Worm (Caenorhabditis elegans) whole organism, L4 larva: ENCODE measurements around the gene taf-3.

Experiments
- F26F4.8 ChIP-seq: fragments of 200-800 bp; sonication (Bioruptor generic); conservative IDR thresholded peaks from 2 replicates; pipeline ENCODE4 v1.3.6; 2022; ENCODE audit warnings: missing genetic modification characterization, missing compliant biosample characterization
- F37D6.2 ChIP-seq: sonication (generic microtip); optimal IDR thresholded peaks from 2 replicates; lab custom pipeline; 2016; ENCODE audit warnings: mild to moderate bottlenecking, missing genetic modification characterization, missing compliant biosample characterization
- F44E2.7 ChIP-seq: fragments of 200-800 bp; sonication (Bioruptor generic); IDR thresholded peaks from 2 replicates; pipeline ENCODE4 v2.1.2; 2022; ENCODE audit warnings: missing genetic modification characterization, missing compliant biosample characterization
- F49E8.2 ChIP-seq: sonication (generic microtip); optimal IDR thresholded peaks from 2 replicates; lab custom pipeline; 2016; ENCODE audit warnings: missing compliant biosample characterization, mild to moderate bottlenecking, missing genetic modification characterization, borderline replicate concordance
- Y105C5A.15 ChIP-seq: fragments of 200-800 bp; sonication (Bioruptor generic); IDR thresholded peaks from 2 replicates; pipeline ENCODE4 v1.3.6; 2022; ENCODE audit warnings: missing genetic modification characterization, missing compliant biosample characterization
- Y48G9A.11 ChIP-seq: fragments of 200-800 bp; sonication (Bioruptor generic); IDR thresholded peaks from 2 replicates; pipeline ENCODE4 v1.3.6; 2022; ENCODE audit warnings: missing genetic modification reagents, missing genetic modification characterization, missing compliant biosample characterization
- Y75B8A.6 ChIP-seq: fragments of 200-800 bp; sonication (Bioruptor generic); IDR thresholded peaks from 2 replicates; pipeline ENCODE4 v1.3.6; 2022; ENCODE audit warnings: missing genetic modification reagents, missing genetic modification characterization, missing compliant biosample characterization
- ZK337.2 ChIP-seq: fragments of 200-800 bp; sonication (Bioruptor generic); IDR thresholded peaks from 2 replicates; pipeline ENCODE4 v1.3.6; 2022; ENCODE audit warnings: missing genetic modification reagents, missing genetic modification characterization, missing compliant biosample characterization
- ama-1 ChIP-seq: fragments of 150-350 bp; optimal IDR thresholded peaks from 2 replicates; lab custom pipeline; 2014; ENCODE audit warnings: inconsistent platforms, mixed read lengths
- attf-4 ChIP-seq: sonication (generic microtip); optimal IDR thresholded peaks from 3 replicates; lab custom pipeline; 2017; ENCODE audit warnings: missing biosample characterization, missing genetic modification characterization
- ceh-20 ChIP-seq: fragments of 200-800 bp; sonication (Bioruptor generic); IDR thresholded peaks from 2 replicates; pipeline ENCODE4 v1.3.6; 2022; ENCODE audit warnings: missing genetic modification reagents, missing genetic modification characterization, missing compliant biosample characterization
- ceh-28 ChIP-seq: fragments of 150-350 bp; optimal IDR thresholded peaks from 2 replicates; lab custom pipeline; 2014; ENCODE audit warnings: missing biosample characterization, missing genetic modification reagents, missing genetic modification characterization
- ceh-32 ChIP-seq: sonication (generic microtip); optimal IDR thresholded peaks from 2 replicates; lab custom pipeline; 2016; ENCODE audit warnings: mild to moderate bottlenecking, missing genetic modification characterization, missing compliant biosample characterization; ENCODE audit not compliant: poor library complexity
- ceh-44 ChIP-seq: fragments of 200-800 bp; sonication (Bioruptor generic); IDR thresholded peaks from 2 replicates; pipeline ENCODE4 v1.3.6; 2022; ENCODE audit warnings: missing genetic modification reagents, missing genetic modification characterization, missing compliant biosample characterization
- ceh-62 ChIP-seq: sonication (generic microtip); optimal IDR thresholded peaks from 2 replicates; lab custom pipeline; 2017; ENCODE audit warnings: missing biosample characterization, missing genetic modification characterization
- ceh-82 ChIP-seq: sonication (generic microtip); optimal IDR thresholded peaks from 2 replicates; lab custom pipeline; 2017; ENCODE audit warnings: missing biosample characterization, missing genetic modification characterization
- ces-1 ChIP-seq: fragments of 150-350 bp; sonication (generic microtip); optimal IDR thresholded peaks from 4 replicates; lab custom pipeline; 2014; ENCODE audit warnings: missing biosample characterization, missing genetic modification reagents, missing genetic modification characterization
- cey-2 ChIP-seq: sonication (generic microtip); optimal IDR thresholded peaks from 3 replicates; lab custom pipeline; 2017; ENCODE audit warnings: missing genetic modification characterization, mild to moderate bottlenecking, missing compliant biosample characterization, antibody characterized with exemption, borderline replicate concordance; ENCODE audit not compliant: insufficient read depth
- ctbp-1 ChIP-seq: fragments of 200-800 bp; sonication (Bioruptor generic); IDR thresholded peaks from 2 replicates; pipeline ENCODE4 v1.3.6; 2022; ENCODE audit warnings: missing genetic modification reagents, missing genetic modification characterization, missing compliant biosample characterization
- daf-12 ChIP-seq: fragments of 150-350 bp; optimal IDR thresholded peaks from 2 replicates; lab custom pipeline; 2014; ENCODE audit warnings: missing biosample characterization, missing genetic modification reagents, missing genetic modification characterization
- daf-19 ChIP-seq: fragments of 200-800 bp; sonication (Bioruptor generic); conservative IDR thresholded peaks from 2 replicates; pipeline ENCODE4 v1.3.6; 2022; ENCODE audit warnings: missing genetic modification characterization, missing compliant biosample characterization
- daf-8 ChIP-seq: fragments of 200-800 bp; sonication (Bioruptor generic); IDR thresholded peaks from 2 replicates; pipeline ENCODE4 v1.3.6; 2022; ENCODE audit warnings: missing genetic modification characterization, missing compliant biosample characterization
- dmd-6 ChIP-seq: fragments of 200-800 bp; sonication (Bioruptor generic); IDR thresholded peaks from 2 replicates; pipeline ENCODE4 v1.3.6; 2022; ENCODE audit warnings: missing genetic modification reagents, missing genetic modification characterization, missing compliant biosample characterization
- dpl-1 ChIP-seq: fragments of 150-350 bp; optimal IDR thresholded peaks from 2 replicates; lab custom pipeline; 2014; ENCODE audit warnings: missing biosample characterization, missing genetic modification reagents, missing genetic modification characterization
- duxl-1 ChIP-seq: sonication (generic microtip); optimal IDR thresholded peaks from 2 replicates; lab custom pipeline; 2016; ENCODE audit warnings: mild to moderate bottlenecking, missing genetic modification characterization, moderate library complexity, missing compliant biosample characterization; ENCODE audit not compliant: poor library complexity
- fkh-10 ChIP-seq: fragments of 150-350 bp; optimal IDR thresholded peaks from 2 replicates; lab custom pipeline; 2014; ENCODE audit warnings: missing biosample characterization, missing genetic modification reagents, missing genetic modification characterization
- gei-8 ChIP-seq: fragments of 200-800 bp; sonication (Bioruptor generic); optimal IDR thresholded peaks from 2 replicates; lab custom pipeline; 2018; ENCODE audit warnings: mild to moderate bottlenecking, missing genetic modification characterization, missing compliant biosample characterization
- hlh-11 ChIP-seq: fragments of 200-800 bp; sonication (Bioruptor generic); optimal IDR thresholded peaks from 2 replicates; lab custom pipeline; 2018; ENCODE audit warnings: mild to moderate bottlenecking, missing genetic modification characterization, missing compliant biosample characterization
- hlh-30 ChIP-seq: sonication (generic microtip); optimal IDR thresholded peaks from 2 replicates; lab custom pipeline; 2017; ENCODE audit warnings: antibody characterized with exemption, mild to moderate bottlenecking, missing genetic modification characterization, missing compliant biosample characterization; ENCODE audit not compliant: insufficient read depth
- lim-7 ChIP-seq: fragments of 200-800 bp; sonication (Bioruptor generic); IDR thresholded peaks from 2 replicates; pipeline ENCODE4 v1.3.6; 2022; ENCODE audit warnings: missing genetic modification characterization, missing compliant biosample characterization
- lin-15B ChIP-seq: fragments of 150-350 bp; sonication (generic microtip); optimal IDR thresholded peaks from 3 replicates; lab custom pipeline; 2014; ENCODE audit warnings: missing biosample characterization, missing genetic modification characterization
- lin-38 ChIP-seq: fragments of 200-800 bp; sonication (Bioruptor generic); IDR thresholded peaks from 2 replicates; pipeline ENCODE4 v1.3.6; 2022; ENCODE audit warnings: missing genetic modification reagents, missing genetic modification characterization, missing compliant biosample characterization
- lsy-2 ChIP-seq, 2 experiments: fragments of 150-350 bp in 1 of 2; sonication (generic microtip) in 1 of 2; optimal IDR thresholded peaks; 2 replicates each; lab custom pipeline; 2014 to 2017; ENCODE audit warnings: missing biosample characterization in 2 of 2, missing genetic modification characterization in 2 of 2
- madf-5 ChIP-seq, 2 experiments: fragments of 200-800 bp; sonication (Bioruptor generic); IDR thresholded peaks; 2 replicates each; pipeline ENCODE4 v1.3.6; 2022; ENCODE audit warnings: missing compliant biosample characterization in 2 of 2, missing genetic modification characterization in 2 of 2
- mep-1 ChIP-seq: fragments of 150-350 bp; sonication (generic microtip); optimal IDR thresholded peaks from 3 replicates; lab custom pipeline; 2014; ENCODE audit warnings: missing biosample characterization, missing genetic modification characterization
- mxl-2 ChIP-seq: fragments of 200-800 bp; sonication (Bioruptor generic); conservative IDR thresholded peaks from 2 replicates; pipeline ENCODE4 v1.3.6; 2022; ENCODE audit warnings: missing genetic modification reagents, missing genetic modification characterization, missing compliant biosample characterization
- nhr-11 ChIP-seq: fragments of 150-350 bp; optimal IDR thresholded peaks from 2 replicates; lab custom pipeline; 2014; ENCODE audit warnings: missing biosample characterization, missing genetic modification characterization
- nhr-25 ChIP-seq: sonication (generic microtip); optimal IDR thresholded peaks from 2 replicates; lab custom pipeline; 2017; ENCODE audit warnings: missing genetic modification characterization, mild to moderate bottlenecking, missing compliant biosample characterization, antibody characterized with exemption, moderate library complexity, borderline replicate concordance; ENCODE audit not compliant: insufficient read depth
- nhr-41 ChIP-seq: fragments of 200-800 bp; sonication (Bioruptor generic); IDR thresholded peaks from 2 replicates; pipeline ENCODE4 v1.3.6; 2022; ENCODE audit warnings: missing genetic modification reagents, missing genetic modification characterization, missing compliant biosample characterization
- php-3 ChIP-seq: fragments of 200-800 bp; sonication (Bioruptor generic); IDR thresholded peaks from 2 replicates; pipeline ENCODE4 v1.3.6; 2022; ENCODE audit warnings: missing genetic modification reagents, missing genetic modification characterization, missing compliant biosample characterization
- pqm-1 ChIP-seq: sonication (generic microtip); optimal IDR thresholded peaks from 2 replicates; lab custom pipeline; 2017; ENCODE audit warnings: missing biosample characterization, missing genetic modification characterization
- rbr-2 ChIP-seq: sonication (generic microtip); optimal IDR thresholded peaks from 2 replicates; lab custom pipeline; 2016; ENCODE audit warnings: missing genotype, missing genetic modification characterization, missing compliant biosample characterization
- saeg-2 ChIP-seq: fragments of 200-800 bp; sonication (Bioruptor generic); IDR thresholded peaks from 2 replicates; pipeline ENCODE4 v1.3.6; 2022; ENCODE audit warnings: missing genetic modification reagents, missing genetic modification characterization, missing compliant biosample characterization
- snpc-1.2 ChIP-seq: fragments of 200-800 bp; sonication (Bioruptor generic); IDR thresholded peaks from 2 replicates; pipeline ENCODE4 v1.3.6; 2022; ENCODE audit warnings: missing genetic modification reagents, missing genetic modification characterization, missing compliant biosample characterization
- tra-1 ChIP-seq: fragments of 200-800 bp; sonication (Bioruptor generic); IDR thresholded peaks from 2 replicates; pipeline ENCODE4 v1.3.6; 2022; ENCODE audit warnings: missing genetic modification reagents, missing genetic modification characterization, missing compliant biosample characterization
- unc-130 ChIP-seq: sonication (generic microtip); optimal IDR thresholded peaks from 2 replicates; lab custom pipeline; 2016; ENCODE audit warnings: missing genetic modification reagents, missing genetic modification characterization, missing compliant biosample characterization
- unc-39 ChIP-seq: sonication (generic microtip); optimal IDR thresholded peaks from 2 replicates; lab custom pipeline; 2017; ENCODE audit warnings: missing biosample characterization, missing genetic modification characterization
- unc-62 ChIP-seq, 3 experiments: fragments of 150-350 bp in 1 of 3; sonication (generic microtip); optimal IDR thresholded peaks in 2 of 3; peaks in 1 of 3; 1 replicate in 1 of 3; 2 replicates in 2 of 3; lab custom pipeline; 2014 to 2017; ENCODE audit warnings: missing biosample characterization in 3 of 3, missing genetic modification characterization in 3 of 3, missing genetic modification reagents in 3 of 3, missing genotype in 1 of 3
- zip-11 ChIP-seq: fragments of 200-800 bp; sonication (Bioruptor generic); IDR thresholded peaks from 2 replicates; pipeline ENCODE4 v1.3.6; 2022; ENCODE audit warnings: missing genetic modification characterization, missing compliant biosample characterization
- ztf-7 ChIP-seq: fragments of 150-350 bp; optimal IDR thresholded peaks from 2 replicates; lab custom pipeline; 2014; ENCODE audit warnings: missing biosample characterization, missing genetic modification characterization

taf-3 gene

DNA sequence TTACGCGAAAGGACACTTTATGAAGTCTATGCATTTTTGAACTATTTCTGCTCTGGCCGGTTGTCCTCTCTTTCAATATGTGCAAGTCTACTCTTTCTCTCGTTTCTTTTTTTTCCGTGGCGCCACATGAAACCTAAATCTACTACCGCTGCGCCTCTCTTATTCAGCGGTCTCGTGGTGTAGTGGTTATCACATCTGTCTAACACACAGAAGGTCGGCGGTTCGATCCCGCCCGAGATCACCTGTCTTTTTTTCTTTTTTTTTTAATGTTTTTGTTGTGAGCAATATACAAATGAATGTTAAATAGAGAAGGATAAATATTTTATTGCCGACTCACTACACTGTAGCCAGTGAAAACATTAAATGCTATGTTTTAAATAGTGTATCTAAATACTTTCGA lies 34.1 kb upstream of the taf-3 start (continued):
- TF ChIP-seq fkh-10 (GFP tag; lab: Kevin White, UChicago) (peak; percentile 8), ces-1 (GFP tag; lab: Kevin White, UChicago) (no peak), ZK337.2 (GFP tag; lab: Robert Waterston, UW) (peak; percentile 55; the same call in 1 of the 2 replicates), pqm-1 (tag; lab: Kevin White, UChicago) (no peak), madf-5 (GFP tag; IDR thresholded peaks at IDR 0.05; lab: Robert Waterston, UW) (peak; percentile 51 to 76; a peak in 2 of 4 replicates), lin-15B (no peak), php-3 (GFP tag; lab: Robert Waterston, UW) (no peak), unc-62 (GFP tag; optimal IDR thresholded peaks at IDR 0.05 in 1 of 2; lab: Kevin White, UChicago) (no peak), unc-62 (tag; optimal IDR thresholded peaks at IDR 0.05; lab: Kevin White, UChicago) (no peak), daf-19 (no peak), nhr-41 (GFP tag; lab: Robert Waterston, UW) (peak; percentile 75; the same call in 1 of the 2 replicates), cey-2 (tag; lab: Kevin White, UChicago) (no peak), dpl-1 (no peak), ceh-62 (tag; lab: Kevin White, UChicago) (no peak), gei-8 (no peak), ceh-20 (0 out of 2 replicates have a peak, but pooled peaks have one; percentile 53), ceh-44 (GFP tag; lab: Robert Waterston, UW) (no peak), ama-1 (lab: Kevin White, UChicago) (no peak), unc-39 (tag; lab: Kevin White, UChicago) (no peak), zip-11 (GFP tag; lab: Robert Waterston, UW) (0 out of 2 replicates have a peak, but pooled peaks have one; percentile 49), ztf-7 (tag; lab: Kevin White, UChicago) (no peak), snpc-1.2 (peak; percentile 80), daf-12 (tag; lab: Kevin White, UChicago) (no peak), tra-1 (GFP tag; lab: Robert Waterston, UW) (peak; percentile 58), mep-1 (tag; lab: Kevin White, UChicago) (peak; percentile 76), lim-7 (peak; percentile 90), Y105C5A.15 (GFP tag; lab: Robert Waterston, UW) (no peak), ceh-82 (tag; lab: Kevin White, UChicago) (no peak), saeg-2 (GFP tag; lab: Robert Waterston, UW) (no peak), hlh-30 (tag; lab: Kevin White, UChicago) (peak; percentile 82), daf-8 (GFP tag; lab: Robert Waterston, UW) (no peak), F26F4.8 (GFP tag; lab: Robert Waterston, UW) (peak; percentile 84), mxl-2 (GFP tag; lab: Robert Waterston, UW) (no peak), unc-130 (GFP tag; lab: Kevin White, UChicago) (no peak), ctbp-1 (GFP tag; lab: Robert Waterston, UW) (peak; percentile 83), Y75B8A.6 (0 out of 2 replicates have a peak, but pooled peaks have one; percentile 39), nhr-11 (tag; lab: Kevin White, UChicago) (no peak), duxl-1 (tag; lab: Kevin White, UChicago) (peak; percentile 72), attf-4 (tag; lab: Kevin White, UChicago) (no peak), F44E2.7 (GFP tag; lab: Robert Waterston, UW) (peak; percentile 77), F49E8.2 (tag; lab: Kevin White, UChicago) (peak; percentile 39), F37D6.2 (peak; percentile 53), rbr-2 (peak; percentile 68), dmd-6 (peak; percentile 61), ceh-28 (no peak), lsy-2 (tag; optimal IDR thresholded peaks at IDR 0.05; lab: Kevin White, UChicago) (peak in 1 of 2 experiments; percentile 55), lin-38 (peak; percentile 81), Y48G9A.11 (0 out of 2 replicates have a peak, but pooled peaks have one; percentile 51), ceh-32 (no peak), hlh-11 (peak; percentile 57), nhr-25 (tag; lab: Kevin White, UChicago) (no peak)
